Fruit fly (Drosophila melanogaster) whole organism, embryonic: ENCODE data around the gene Gbs-76A.

ENCODE experiments used
- CG18619 ChIP-seq: fragments of 200-800 bp; sonication (Bioruptor generic); optimal IDR thresholded peaks from 3 replicates; lab custom pipeline; 2017; ENCODE audit warnings: missing biosample characterization, mild to moderate bottlenecking, missing genetic modification characterization
- CG18764 ChIP-seq: fragments of 200-800 bp; sonication (Bioruptor generic); optimal IDR thresholded peaks from 3 replicates; lab custom pipeline; 2016; ENCODE audit warnings: missing biosample characterization, missing genetic modification characterization
- Hmx ChIP-seq: fragments of 200-800 bp; sonication (Bioruptor generic); optimal IDR thresholded peaks from 2 replicates; lab custom pipeline; 2016; ENCODE audit warnings: missing biosample characterization, missing genetic modification characterization
- cwo ChIP-seq: fragments of 200-800 bp; sonication (Bioruptor generic); optimal IDR thresholded peaks from 3 replicates; lab custom pipeline; 2017; ENCODE audit warnings: missing biosample characterization, missing genetic modification characterization, mild to moderate bottlenecking, moderate library complexity, missing genetic modification reagents
- tgo ChIP-seq: fragments of 200-800 bp; sonication (Bioruptor generic); IDR thresholded peaks from 3 replicates; pipeline ENCODE4 v1.3.6; 2022; ENCODE audit warnings: missing biosample characterization, missing genetic modification characterization

DNA sequence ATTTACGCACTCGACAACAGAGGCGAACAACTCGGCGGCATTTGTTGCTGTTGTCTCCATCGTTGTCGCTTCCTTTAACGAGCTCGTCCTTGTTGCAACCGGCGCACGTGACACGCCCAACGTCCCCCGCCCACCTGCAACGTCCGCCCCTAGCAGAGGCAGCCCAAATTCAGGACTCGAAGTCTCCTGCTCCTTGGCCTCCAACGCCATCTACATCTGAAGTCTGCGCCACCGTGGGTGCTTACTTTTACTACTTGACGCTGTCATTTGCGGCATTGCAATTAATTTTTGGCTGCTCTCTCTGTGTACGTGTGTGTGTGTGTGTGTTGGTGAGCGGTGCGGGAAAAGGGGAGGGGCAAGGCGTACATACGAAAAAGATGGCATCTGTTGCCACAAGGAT, 35.5 kb upstream of the Gbs-76A start:
- no peak for TF ChIP-seq CG18764 (GFP tag; lab: Kevin White, UChicago)
- TF ChIP-seq CG18619 (GFP tag; lab: Kevin White, UChicago) = no peak
- no peak for TF ChIP-seq tgo (GFP tag; lab: Robert Waterston, UW)
- no peak for TF ChIP-seq Hmx (GFP tag; lab: Kevin White, UChicago)
- TF ChIP-seq cwo = no peak
